Worm (Caenorhabditis elegans) whole organism, late embryonic: ENCODE results near the gene ctr-9.

Experiments used
- C38D4.7 ChIP-seq: fragments of 200-800 bp; sonication (Bioruptor generic); optimal IDR thresholded peaks from 2 replicates; lab custom pipeline; 2018; ENCODE audit warnings: mild to moderate bottlenecking, missing genetic modification characterization, moderate library complexity, missing compliant biosample characterization
- F13H6.1 ChIP-seq: sonication (generic microtip); optimal IDR thresholded peaks from 2 replicates; lab custom pipeline; 2016; ENCODE audit warnings: missing genetic modification characterization, missing compliant biosample characterization
- K09A11.1 ChIP-seq: sonication (generic microtip); optimal IDR thresholded peaks from 2 replicates; lab custom pipeline; 2017; ENCODE audit warnings: antibody characterized with exemption, mild to moderate bottlenecking, missing genetic modification characterization, missing compliant biosample characterization; ENCODE audit not compliant: insufficient read depth
- Y22D7AL.16 ChIP-seq: sonication (generic microtip); optimal IDR thresholded peaks from 2 replicates; lab custom pipeline; 2016; ENCODE audit warnings: missing genetic modification characterization, missing compliant biosample characterization
- ahr-1 ChIP-seq: sonication (generic microtip); optimal IDR thresholded peaks from 2 replicates; lab custom pipeline; 2016; ENCODE audit warnings: missing genetic modification characterization, missing compliant biosample characterization
- ceh-14 ChIP-seq: sonication (generic microtip); optimal IDR thresholded peaks from 2 replicates; lab custom pipeline; 2016; ENCODE audit warnings: missing genotype, missing genetic modification characterization, missing compliant biosample characterization
- ceh-18 ChIP-seq: sonication (generic microtip); optimal IDR thresholded peaks from 2 replicates; lab custom pipeline; 2016; ENCODE audit warnings: missing genetic modification characterization, missing compliant biosample characterization
- ceh-19 ChIP-seq: fragments of 200-800 bp; sonication (Bioruptor generic); optimal IDR thresholded peaks from 2 replicates; lab custom pipeline; 2018; ENCODE audit warnings: mild to moderate bottlenecking, missing genetic modification characterization, missing compliant biosample characterization
- ceh-2 ChIP-seq: sonication (generic microtip); optimal IDR thresholded peaks from 2 replicates; lab custom pipeline; 2016; ENCODE audit warnings: missing genotype, missing genetic modification characterization, missing compliant biosample characterization
- ceh-22 ChIP-seq: sonication (generic microtip); optimal IDR thresholded peaks from 2 replicates; lab custom pipeline; 2017; ENCODE audit warnings: missing biosample characterization, missing genetic modification characterization
- ceh-24 ChIP-seq: sonication (generic microtip); optimal IDR thresholded peaks from 2 replicates; lab custom pipeline; 2016; ENCODE audit warnings: mild to moderate bottlenecking, missing genetic modification characterization, missing compliant biosample characterization
- ceh-30 ChIP-seq: fragments of 150-350 bp; optimal IDR thresholded peaks from 2 replicates; lab custom pipeline; 2014; ENCODE audit warnings: missing biosample characterization, missing genetic modification characterization
- ceh-31 ChIP-seq: sonication (generic microtip); optimal IDR thresholded peaks from 2 replicates; lab custom pipeline; 2016; ENCODE audit warnings: missing genetic modification characterization, missing compliant biosample characterization
- ceh-34 ChIP-seq: sonication (generic microtip); optimal IDR thresholded peaks from 2 replicates; lab custom pipeline; 2016; ENCODE audit warnings: mild to moderate bottlenecking, missing genetic modification characterization, missing compliant biosample characterization
- ceh-45 ChIP-seq: fragments of 200-800 bp; sonication (Bioruptor generic); IDR thresholded peaks from 2 replicates; pipeline ENCODE4 v1.3.6; 2022; ENCODE audit warnings: missing genetic modification reagents, missing genetic modification characterization, missing compliant biosample characterization
- ceh-6 ChIP-seq: fragments of 200-800 bp; sonication (Bioruptor generic); optimal IDR thresholded peaks from 2 replicates; lab custom pipeline; 2018; ENCODE audit warnings: mild to moderate bottlenecking, missing genetic modification characterization, missing compliant biosample characterization
- ceh-9 ChIP-seq: sonication (generic microtip); optimal IDR thresholded peaks from 2 replicates; lab custom pipeline; 2016; ENCODE audit warnings: mild to moderate bottlenecking, missing genetic modification characterization, inconsistent platforms, missing compliant biosample characterization
- dmd-4 ChIP-seq: sonication (generic microtip); optimal IDR thresholded peaks from 2 replicates; lab custom pipeline; 2016; ENCODE audit warnings: borderline replicate concordance, missing genetic modification characterization, missing compliant biosample characterization
- dve-1 ChIP-seq: sonication (generic microtip); optimal IDR thresholded peaks from 2 replicates; lab custom pipeline; 2017; ENCODE audit warnings: antibody characterized with exemption, mild to moderate bottlenecking, missing genetic modification characterization, missing compliant biosample characterization
- elt-4 ChIP-seq: sonication (generic microtip); optimal IDR thresholded peaks from 2 replicates; lab custom pipeline; 2016; ENCODE audit warnings: missing genetic modification characterization, missing compliant biosample characterization
- ets-4 ChIP-seq: sonication (generic microtip); optimal IDR thresholded peaks from 2 replicates; lab custom pipeline; 2016; ENCODE audit warnings: missing genetic modification characterization, missing compliant biosample characterization
- eyg-1 ChIP-seq: sonication (generic microtip); optimal IDR thresholded peaks from 2 replicates; lab custom pipeline; 2016; ENCODE audit warnings: missing genotype, missing genetic modification characterization, missing compliant biosample characterization
- fax-1 ChIP-seq: sonication (generic microtip); optimal IDR thresholded peaks from 2 replicates; lab custom pipeline; 2016; ENCODE audit warnings: missing genotype, missing genetic modification characterization, missing compliant biosample characterization
- fkh-6 ChIP-seq: sonication (generic microtip); optimal IDR thresholded peaks from 2 replicates; lab custom pipeline; 2016; ENCODE audit warnings: missing genetic modification characterization, missing compliant biosample characterization
- hlh-15 ChIP-seq: sonication (generic microtip); optimal IDR thresholded peaks from 2 replicates; lab custom pipeline; 2016; ENCODE audit warnings: missing genetic modification characterization, missing compliant biosample characterization
- hlh-30 ChIP-seq: sonication (generic microtip); optimal IDR thresholded peaks from 2 replicates; lab custom pipeline; 2017; ENCODE audit warnings: antibody characterized with exemption, missing genetic modification characterization, missing compliant biosample characterization; ENCODE audit not compliant: insufficient read depth
- hlh-6 ChIP-seq: sonication (generic microtip); optimal IDR thresholded peaks from 2 replicates; lab custom pipeline; 2016; ENCODE audit warnings: missing genotype, missing genetic modification characterization, missing compliant biosample characterization
- hlh-8 ChIP-seq: sonication (generic microtip); optimal IDR thresholded peaks from 2 replicates; lab custom pipeline; 2016; ENCODE audit warnings: missing genotype, missing genetic modification characterization, missing compliant biosample characterization
- madf-2 ChIP-seq: sonication (generic microtip); optimal IDR thresholded peaks from 2 replicates; lab custom pipeline; 2017; ENCODE audit warnings: missing genetic modification characterization, missing compliant biosample characterization
- mec-3 ChIP-seq: sonication (generic microtip); optimal IDR thresholded peaks from 2 replicates; lab custom pipeline; 2016; ENCODE audit warnings: borderline replicate concordance, missing genetic modification characterization, missing compliant biosample characterization
- npax-4 ChIP-seq: sonication (generic microtip); optimal IDR thresholded peaks from 2 replicates; lab custom pipeline; 2016; ENCODE audit warnings: missing genetic modification characterization, missing compliant biosample characterization
- odd-2 ChIP-seq: sonication (generic microtip); optimal IDR thresholded peaks from 2 replicates; lab custom pipeline; 2017; ENCODE audit warnings: antibody characterized with exemption, mild to moderate bottlenecking, missing genetic modification characterization, missing compliant biosample characterization
- pat-9 ChIP-seq: fragments of 200-800 bp; sonication (Bioruptor generic); optimal IDR thresholded peaks from 2 replicates; lab custom pipeline; 2018; ENCODE audit warnings: mild to moderate bottlenecking, missing genetic modification characterization, moderate library complexity, missing compliant biosample characterization
- pax-1 ChIP-seq: fragments of 150-350 bp; optimal IDR thresholded peaks from 2 replicates; lab custom pipeline; 2014; ENCODE audit warnings: missing biosample characterization, missing genetic modification characterization
- pha-4 ChIP-seq: fragments of 150-350 bp; optimal IDR thresholded peaks from 2 replicates; lab custom pipeline; 2018; ENCODE audit warnings: missing biosample characterization, missing genetic modification reagents, missing genetic modification characterization
- pqm-1 ChIP-seq: sonication (generic microtip); optimal IDR thresholded peaks from 2 replicates; lab custom pipeline; 2016; ENCODE audit warnings: missing genetic modification characterization, missing compliant biosample characterization
- ref-2 ChIP-seq: sonication (generic microtip); optimal IDR thresholded peaks from 2 replicates; lab custom pipeline; 2016; ENCODE audit warnings: missing genetic modification characterization, missing compliant biosample characterization
- rnt-1 ChIP-seq: sonication (generic microtip); optimal IDR thresholded peaks from 2 replicates; lab custom pipeline; 2016; ENCODE audit warnings: missing genetic modification characterization, missing compliant biosample characterization
- sdc-2 ChIP-seq: sonication (generic microtip); optimal IDR thresholded peaks from 2 replicates; lab custom pipeline; 2016; ENCODE audit warnings: missing genotype, missing genetic modification characterization, missing compliant biosample characterization
- sox-2 ChIP-seq: fragments of 200-800 bp; sonication (Bioruptor generic); IDR thresholded peaks from 2 replicates; pipeline ENCODE4 v1.3.6; 2022; ENCODE audit warnings: missing genetic modification reagents, missing genetic modification characterization, missing compliant biosample characterization
- tbx-2 ChIP-seq: sonication (generic microtip); optimal IDR thresholded peaks from 2 replicates; lab custom pipeline; 2016; ENCODE audit warnings: missing genetic modification characterization, missing compliant biosample characterization
- ttx-3 ChIP-seq: sonication (generic microtip); optimal IDR thresholded peaks from 2 replicates; lab custom pipeline; 2016; ENCODE audit warnings: missing genetic modification reagents, missing genetic modification characterization, missing compliant biosample characterization
- unc-3 ChIP-seq, 2 experiments: fragments of 200-800 bp in 1 of 2; sonication (Bioruptor generic) in 1 of 2; sonication (generic microtip) in 1 of 2; conservative IDR thresholded peaks in 1 of 2; optimal IDR thresholded peaks in 1 of 2; 2 replicates each; pipeline versions ENCODE4 v1.3.6 to Lab custom; 2016 to 2022; ENCODE audit warnings: missing compliant biosample characterization in 2 of 2, missing genetic modification characterization in 2 of 2, missing genetic modification reagents in 1 of 2
- unc-55 ChIP-seq: sonication (generic microtip); optimal IDR thresholded peaks from 2 replicates; lab custom pipeline; 2017; ENCODE audit warnings: missing biosample characterization, missing genetic modification reagents, missing genetic modification characterization
- unc-86 ChIP-seq: sonication (generic microtip); optimal IDR thresholded peaks from 2 replicates; lab custom pipeline; 2016; ENCODE audit warnings: missing genetic modification characterization, missing compliant biosample characterization
- ztf-16 ChIP-seq: sonication (generic microtip); optimal IDR thresholded peaks from 2 replicates; lab custom pipeline; 2017; ENCODE audit warnings: missing genetic modification characterization, missing compliant biosample characterization

Gene ctr-9

DNA sequence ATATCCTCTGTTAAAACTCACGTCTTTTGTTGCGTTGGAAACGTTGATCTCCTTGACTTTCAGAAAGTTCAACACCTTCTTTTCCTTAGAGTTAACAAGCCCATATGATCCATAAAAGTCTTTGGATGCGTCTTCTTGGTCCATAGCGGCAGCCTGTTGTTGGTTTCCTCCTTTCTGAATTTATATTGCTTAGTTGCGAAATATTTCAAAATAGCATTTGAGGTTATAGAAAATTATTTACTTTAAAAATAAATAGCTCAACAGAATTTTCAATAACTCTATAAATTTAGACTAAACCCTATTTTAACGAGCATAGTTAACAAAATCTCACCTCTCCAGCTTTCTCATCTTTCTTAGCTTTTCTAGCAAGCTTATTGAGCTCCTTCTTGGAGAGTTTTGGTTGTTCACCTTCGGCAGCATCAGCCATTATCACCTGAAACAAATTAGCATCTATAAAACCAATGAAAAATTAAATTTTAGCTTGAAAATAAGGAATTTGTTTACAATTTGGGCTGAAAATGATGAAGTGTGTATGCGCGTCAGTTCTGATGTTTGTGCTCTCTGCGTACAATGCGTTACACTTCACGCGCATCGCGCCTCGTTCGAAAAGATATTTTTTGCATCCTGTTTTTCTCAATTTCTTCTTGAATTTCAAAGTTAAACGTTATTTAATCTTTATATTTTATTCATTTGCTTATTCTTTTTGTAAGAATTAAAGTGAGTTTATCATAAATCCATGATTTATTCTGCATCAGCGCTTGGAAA, at the start of gene ctr-9, which contains the start of gene dars-1:
Gene ctr-9 (plus strand): TSS at position 614 of the 765 bp plus-strand sequence.
Gene dars-1 (minus strand): TSS at position 433 of the 765 bp plus-strand sequence.
- TF ChIP-seq ceh-2: no peak
- TF ChIP-seq ahr-1 (tag; lab: Kevin White, UChicago): no peak
- TF ChIP-seq ref-2 (tag; lab: Kevin White, UChicago): no peak
- no peak for TF ChIP-seq ceh-31
- TF ChIP-seq sdc-2 (tag; lab: Kevin White, UChicago): no peak
- TF ChIP-seq madf-2 (tag; lab: Kevin White, UChicago): no peak
- no peak for TF ChIP-seq ceh-6
- no peak for TF ChIP-seq mec-3 (tag; lab: Kevin White, UChicago)
- TF ChIP-seq Y22D7AL.16: no peak
- no peak for TF ChIP-seq pat-9
- TF ChIP-seq ceh-18 (tag; lab: Kevin White, UChicago): no peak

- no peak for TF ChIP-seq pax-1 (tag; lab: Kevin White, UChicago)
- no peak for TF ChIP-seq ceh-31
- TF ChIP-seq hlh-6 (tag; lab: Kevin White, UChicago): no peak
- no peak for TF ChIP-seq unc-86 (tag; lab: Kevin White, UChicago)
- no peak for TF ChIP-seq npax-4 (tag; lab: Kevin White, UChicago)
- TF ChIP-seq elt-4 (tag; lab: Kevin White, UChicago): no peak
- no peak for TF ChIP-seq C38D4.7 (GFP tag; lab: Kevin White, UChicago)
- TF ChIP-seq rnt-1 (tag; lab: Kevin White, UChicago): no peak
- TF ChIP-seq dve-1 (tag; lab: Kevin White, UChicago): no peak
- TF ChIP-seq ceh-34: no peak
- no peak for TF ChIP-seq ceh-22 (tag; lab: Kevin White, UChicago)
Measured at ce11 chrIII:9442846-9443245, 48.4 kb upstream of the ctr-9 start.

DNA sequence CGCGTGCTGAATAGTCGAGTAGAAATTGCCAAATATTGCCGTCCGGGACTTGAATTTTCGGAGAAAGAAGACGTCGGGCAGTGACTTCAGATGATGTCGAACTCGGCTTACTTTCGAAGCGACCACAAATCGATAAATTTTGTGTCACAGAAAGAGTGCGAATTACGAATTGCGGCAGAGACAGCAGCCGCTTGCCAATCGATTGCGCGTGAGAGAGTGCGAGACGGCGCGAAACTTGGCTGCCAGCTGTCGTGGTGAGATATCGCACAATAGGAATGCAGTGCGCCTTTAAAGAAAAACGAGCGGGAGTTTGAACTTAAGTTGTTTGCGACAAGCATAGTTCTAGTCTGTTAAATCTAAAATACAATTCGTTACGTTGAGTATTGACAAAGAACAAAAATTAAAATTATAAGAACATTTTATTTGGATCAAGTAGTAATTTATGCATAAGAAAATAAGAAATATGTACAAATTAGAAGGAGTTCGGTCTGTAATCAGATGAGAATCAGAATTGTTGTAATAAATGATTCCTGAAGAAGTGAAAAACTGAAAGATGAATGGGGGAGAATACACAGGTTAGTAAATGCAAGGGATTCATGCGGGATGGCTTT, 47.7 kb upstream of the ctr-9 start, which contains the start of gene pir-2:
Gene pir-2 (minus strand): TSS at position 218 of the 611 bp plus-strand sequence.
- TF ChIP-seq ceh-19 (GFP tag; lab: Kevin White, UChicago) (no peak), pqm-1 (tag; lab: Kevin White, UChicago) (no peak), pha-4 (tag; lab: Kevin White, UChicago) (no peak), ttx-3 (tag; lab: Kevin White, UChicago) (no peak), hlh-8 (tag; lab: Kevin White, UChicago) (peak; percentile 60), ceh-30 (tag; lab: Kevin White, UChicago) (peak; percentile 64), npax-4 (tag; lab: Kevin White, UChicago) (no peak), odd-2 (no peak), fax-1 (no peak), ceh-24 (tag; lab: Kevin White, UChicago) (no peak), dmd-4 (no peak), sox-2 (GFP tag; lab: Robert Waterston, UW) (peak; percentile 26; the same call in 1 of the 2 replicates), unc-55 (GFP tag; lab: Kevin White, UChicago) (peak; percentile 65), ceh-45 (GFP tag; lab: Robert Waterston, UW) (no peak), madf-2 (tag; lab: Kevin White, UChicago) (peak; percentile 35), ceh-14 (tag; lab: Kevin White, UChicago) (no peak), fkh-6 (tag; lab: Kevin White, UChicago) (no peak), tbx-2 (tag; lab: Kevin White, UChicago) (peak; percentile 82), ztf-16 (tag; lab: Kevin White, UChicago) (no peak), ceh-34 (peak; percentile 75), ceh-22 (tag; lab: Kevin White, UChicago) (no peak), hlh-15 (tag; lab: Kevin White, UChicago) (no peak), ets-4 (tag; lab: Kevin White, UChicago) (peak; percentile 19), ceh-9 (no peak), ceh-6 (no peak), dve-1 (tag; lab: Kevin White, UChicago) (peak; percentile 78), eyg-1 (no peak), unc-3 (GFP tag; conservative IDR thresholded peaks at IDR 0.05; lab: Robert Waterston, UW) (peak; percentile 38; the same call in 1 of the 2 replicates), unc-3 (tag; optimal IDR thresholded peaks at IDR 0.05; lab: Kevin White, UChicago) (no peak), K09A11.1 (tag; lab: Kevin White, UChicago) (peak; percentile 51), hlh-30 (tag; lab: Kevin White, UChicago) (peak; percentile 72), ceh-2 (peak; percentile 1), unc-86 (tag; lab: Kevin White, UChicago) (no peak), F13H6.1 (tag; lab: Kevin White, UChicago) (no peak)
